Fruit fly (Drosophila melanogaster): Measurements from ENCODE around the gene ScsbetaG.
A peak's percentile ranks its signal among the peaks of the same experiment; 100 is the strongest.

Gene ScsbetaG

DNA sequence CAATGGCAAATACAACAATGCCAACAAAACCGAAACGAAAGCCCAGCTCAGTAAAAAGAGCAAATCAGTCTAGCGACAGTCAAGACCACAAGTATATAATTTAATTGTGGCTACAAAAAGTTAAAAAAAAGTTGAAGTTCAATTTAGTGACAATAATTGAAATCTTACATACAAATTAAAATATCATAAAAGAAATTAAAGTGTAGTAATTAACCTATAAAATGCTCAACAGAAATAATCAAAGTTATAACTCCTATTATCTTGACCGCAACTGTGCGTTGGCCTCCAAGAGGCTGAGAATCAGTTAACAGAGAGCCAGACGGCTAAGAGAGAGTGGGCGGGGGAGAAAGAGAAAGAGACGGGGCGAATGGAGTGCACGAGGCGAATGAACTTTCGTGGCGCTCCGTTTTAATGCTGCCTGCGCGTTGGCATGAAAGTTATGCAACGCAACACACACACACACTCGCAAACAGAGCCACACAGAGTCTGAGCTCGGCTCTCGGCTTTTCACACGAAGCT is 48.3 kb upstream of the ScsbetaG start (continued):
- TF ChIP-seq CrebB (tag; optimal IDR thresholded peaks at IDR 0.05) (peak; percentile 76), nerfin-1 (tag; optimal IDR thresholded peaks at IDR 0.05) (peak; percentile 88), croc (GFP tag; conservative IDR thresholded peaks at IDR 0.05) (peak; percentile 78), gsb (GFP tag; IDR thresholded peaks at IDR 0.05) (no peak; the same call in 1 of the 2 replicates), pita (GFP tag; optimal IDR thresholded peaks at IDR 0.05) (no peak), CG8359 (GFP tag; optimal IDR thresholded peaks at IDR 0.05; ENCODE audit: borderline replicate concordance) (peak; percentile 47), run (tag; optimal IDR thresholded peaks at IDR 0.05) (peak; percentile 73), CG1647 (GFP tag; optimal IDR thresholded peaks at IDR 0.05) (no peak), CG10959 (GFP tag; IDR thresholded peaks at IDR 0.05) (peak; percentile 57), CG11723 (GFP tag; optimal IDR thresholded peaks at IDR 0.05) (peak; percentile 59), CoRest (tag; optimal IDR thresholded peaks at IDR 0.05) (peak; percentile 88), tio (GFP tag; optimal IDR thresholded peaks at IDR 0.05) (peak; percentile 68), sima (GFP tag; optimal IDR thresholded peaks at IDR 0.05) (no peak), Ptx1 (GFP tag; IDR thresholded peaks at IDR 0.05) (peak; percentile 60; the same call in 1 of the 2 replicates), CG18599 (GFP tag; optimal IDR thresholded peaks at IDR 0.05) (peak; percentile 76), BEAF-32 (GFP tag; optimal IDR thresholded peaks at IDR 0.05) (no peak), chinmo (GFP tag; IDR thresholded peaks at IDR 0.05; ENCODE audit: partially characterized antibody) (0 out of 4 replicates have a peak, but pooled peaks have one; percentile 67), crol (GFP tag; IDR thresholded peaks at IDR 0.05) (no peak), row (GFP tag; IDR thresholded peaks at IDR 0.05) (peak; percentile 84), CG31224 (GFP tag; IDR thresholded peaks at IDR 0.05) (no peak; the same call in none of the 2 replicates), ssp (GFP tag; IDR thresholded peaks at IDR 0.05) (peak; percentile 62), CG17612 (GFP tag; IDR thresholded peaks at IDR 0.05) (no peak), fd102C (GFP tag; optimal IDR thresholded peaks at IDR 0.05) (no peak), CG1792 (GFP tag; optimal IDR thresholded peaks at IDR 0.05) (no peak), B-H1 (GFP tag; IDR thresholded peaks at IDR 0.05) (peak; percentile 55; the same call in 2 of the 3 replicates), PHDP (tag; optimal IDR thresholded peaks at IDR 0.05) (peak; percentile 90), wek (GFP tag; optimal IDR thresholded peaks at IDR 0.05) (peak; percentile 56), CG18764 (GFP tag; optimal IDR thresholded peaks at IDR 0.05) (peak; percentile 57), eyg (GFP tag; optimal IDR thresholded peaks at IDR 0.05) (no peak), CG17568 (GFP tag; optimal IDR thresholded peaks at IDR 0.05) (peak; percentile 73), CG6654 (GFP tag; optimal IDR thresholded peaks at IDR 0.05) (peak; percentile 45), CG17912 (GFP tag; optimal IDR thresholded peaks at IDR 0.05) (no peak), CTCF (GFP tag; optimal IDR thresholded peaks at IDR 0.05) (peak; percentile 41), tna (GFP tag; IDR thresholded peaks at IDR 0.05; ENCODE audit: partially characterized antibody) (no peak), zf30C (GFP tag; optimal IDR thresholded peaks at IDR 0.05) (no peak), lab (GFP tag; optimal IDR thresholded peaks at IDR 0.05) (peak; percentile 77), CG7357 (GFP tag; IDR thresholded peaks at IDR 0.05) (peak; percentile 42; the same call in 1 of the 3 replicates), Fer1 (GFP tag; optimal IDR thresholded peaks at IDR 0.05) (no peak), sisA (GFP tag; IDR thresholded peaks at IDR 0.05) (peak; percentile 62), CG6765 (GFP tag; optimal IDR thresholded peaks at IDR 0.05) (no peak), CG43689 (GFP tag; IDR thresholded peaks at IDR 0.05) (peak; percentile 30; the same call in 1 of the 2 replicates), CG11398 (GFP tag; optimal IDR thresholded peaks at IDR 0.05) (no peak), CG5180 (GFP tag; optimal IDR thresholded peaks at IDR 0.05) (peak; percentile 69), NFAT (GFP tag; IDR thresholded peaks at IDR 0.05) (no peak), CG17829 (tag; optimal IDR thresholded peaks at IDR 0.05) (peak; percentile 91), CG6854 (GFP tag; optimal IDR thresholded peaks at IDR 0.05) (peak; percentile 27), cato (GFP tag; optimal IDR thresholded peaks at IDR 0.05; ENCODE audit: borderline replicate concordance) (peak; percentile 38), chm (GFP tag; IDR thresholded peaks at IDR 0.05) (no peak; the same call in 1 of the 2 replicates), CG7987 (GFP tag; optimal IDR thresholded peaks at IDR 0.05) (peak; percentile 24), CG14860 (GFP tag; IDR thresholded peaks at IDR 0.05; ENCODE audit: partially characterized antibody) (no peak)

Data from whole organism, embryonic.